Worm (Caenorhabditis elegans) whole organism, young adult: ENCODE measurements around the gene gcsh-1.

ENCODE experiments used
- B0336.3 ChIP-seq: fragments of 200-800 bp; sonication (Bioruptor generic); IDR thresholded peaks from 2 replicates; pipeline ENCODE4 v1.3.6; 2022; ENCODE audit warnings: missing genetic modification characterization, missing compliant biosample characterization
- C17E4.6 ChIP-seq: fragments of 200-800 bp; sonication (Bioruptor generic); IDR thresholded peaks from 2 replicates; pipeline ENCODE4 v1.3.6; 2022; ENCODE audit warnings: missing genetic modification reagents, missing genetic modification characterization, missing compliant biosample characterization
- D2030.7 ChIP-seq: fragments of 200-800 bp; sonication (Bioruptor generic); IDR thresholded peaks from 2 replicates; pipeline ENCODE4 v1.3.6; 2022; ENCODE audit warnings: missing genetic modification reagents, missing genetic modification characterization, missing compliant biosample characterization
- F23B12.7 ChIP-seq: sonication (generic microtip); optimal IDR thresholded peaks from 2 replicates; lab custom pipeline; 2017; ENCODE audit warnings: missing genetic modification characterization, mild to moderate bottlenecking, missing compliant biosample characterization, antibody characterized with exemption, moderate library complexity; ENCODE audit not compliant: insufficient read depth
- F33H1.4 ChIP-seq: fragments of 200-800 bp; sonication (Bioruptor generic); IDR thresholded peaks from 2 replicates; pipeline ENCODE4 v1.3.6; 2022; ENCODE audit warnings: missing genetic modification reagents, missing genetic modification characterization, missing compliant biosample characterization
- K11D2.4 ChIP-seq: fragments of 200-800 bp; sonication (Bioruptor generic); IDR thresholded peaks from 2 replicates; pipeline ENCODE4 v1.3.6; 2022; ENCODE audit warnings: missing genetic modification reagents, missing genetic modification characterization, missing compliant biosample characterization
- K12H6.12 ChIP-seq: fragments of 200-800 bp; sonication (Bioruptor generic); optimal IDR thresholded peaks from 2 replicates; lab custom pipeline; 2018; ENCODE audit warnings: mild to moderate bottlenecking, missing genetic modification characterization, missing compliant biosample characterization
- Y56A3A.18 ChIP-seq: fragments of 200-800 bp; sonication (Bioruptor generic); IDR thresholded peaks from 2 replicates; pipeline ENCODE4 v1.3.6; 2022; ENCODE audit warnings: missing genetic modification reagents, missing genetic modification characterization, missing compliant biosample characterization
- ZK185.1 ChIP-seq: sonication (generic microtip); optimal IDR thresholded peaks from 2 replicates; lab custom pipeline; 2016; ENCODE audit warnings: mild to moderate bottlenecking, missing genetic modification characterization, missing compliant biosample characterization; ENCODE audit not compliant: poor library complexity, severe bottlenecking
- atf-7 ChIP-seq: sonication (generic microtip); optimal IDR thresholded peaks from 2 replicates; lab custom pipeline; 2017; ENCODE audit warnings: mild to moderate bottlenecking, missing genetic modification characterization, missing compliant biosample characterization
- cebp-1 ChIP-seq, 2 experiments: fragments of 200-800 bp in 1 of 2; sonication (Bioruptor generic) in 1 of 2; sonication (generic microtip) in 1 of 2; IDR thresholded peaks in 1 of 2; optimal IDR thresholded peaks in 1 of 2; 2 replicates each; pipeline versions ENCODE4 v1.3.6 to Lab custom; 2017 to 2022; ENCODE audit warnings: missing compliant biosample characterization in 2 of 2, missing genetic modification characterization in 2 of 2, mild to moderate bottlenecking in 1 of 2, missing genetic modification reagents in 1 of 2, moderate library complexity in 1 of 2
- ceh-27 ChIP-seq: fragments of 200-800 bp; sonication (Bioruptor generic); optimal IDR thresholded peaks from 2 replicates; lab custom pipeline; 2018; ENCODE audit warnings: mild to moderate bottlenecking, missing genetic modification characterization, moderate library complexity, missing compliant biosample characterization
- ceh-79 ChIP-seq: sonication (generic microtip); optimal IDR thresholded peaks from 2 replicates; lab custom pipeline; 2017; ENCODE audit warnings: mild to moderate bottlenecking, missing genetic modification characterization, missing compliant biosample characterization
- chd-7 ChIP-seq: sonication (generic microtip); optimal IDR thresholded peaks from 2 replicates; lab custom pipeline; 2016; ENCODE audit warnings: mild to moderate bottlenecking, missing genetic modification characterization, moderate library complexity, missing compliant biosample characterization
- dox-1 ChIP-seq: fragments of 200-800 bp; sonication (Bioruptor generic); IDR thresholded peaks from 2 replicates; pipeline ENCODE4 v1.3.6; 2022; ENCODE audit warnings: missing genetic modification reagents, missing genetic modification characterization, missing compliant biosample characterization
- dpl-1 ChIP-seq: fragments of 150-350 bp; optimal IDR thresholded peaks from 2 replicates; lab custom pipeline; 2014; ENCODE audit warnings: missing biosample characterization, missing genetic modification reagents, missing genetic modification characterization
- egrh-3 ChIP-seq: fragments of 200-800 bp; sonication (Bioruptor generic); IDR thresholded peaks from 2 replicates; pipeline ENCODE4 v1.3.6; 2022; ENCODE audit warnings: missing genetic modification reagents, missing genetic modification characterization, missing compliant biosample characterization
- ets-4 ChIP-seq: fragments of 200-800 bp; sonication (Bioruptor generic); optimal IDR thresholded peaks from 2 replicates; lab custom pipeline; 2018; ENCODE audit warnings: mild to moderate bottlenecking, missing genetic modification characterization, missing compliant biosample characterization
- gei-17 ChIP-seq: fragments of 200-800 bp; sonication (Bioruptor generic); optimal IDR thresholded peaks from 2 replicates; lab custom pipeline; 2018; ENCODE audit warnings: mild to moderate bottlenecking, missing genetic modification characterization, missing compliant biosample characterization
- him-1 ChIP-seq: sonication (generic microtip); optimal IDR thresholded peaks from 2 replicates; lab custom pipeline; 2016; ENCODE audit warnings: missing genotype, missing genetic modification reagents, missing genetic modification characterization, missing compliant biosample characterization
- hlh-26 ChIP-seq: fragments of 200-800 bp; sonication (Bioruptor generic); conservative IDR thresholded peaks from 2 replicates; pipeline ENCODE4 v1.3.6; 2022; ENCODE audit warnings: missing genetic modification reagents, missing genetic modification characterization, missing compliant biosample characterization
- hmg-1.2 ChIP-seq: fragments of 200-800 bp; sonication (Bioruptor generic); IDR thresholded peaks from 2 replicates; pipeline ENCODE4 v1.3.6; 2022; ENCODE audit warnings: missing genetic modification reagents, missing genetic modification characterization, missing compliant biosample characterization
- let-526 ChIP-seq: fragments of 200-800 bp; sonication (Bioruptor generic); IDR thresholded peaks from 2 replicates; pipeline ENCODE4 v1.3.6; 2022; ENCODE audit warnings: missing genetic modification reagents, missing genetic modification characterization, missing compliant biosample characterization
- lin-26 ChIP-seq: fragments of 200-800 bp; sonication (Bioruptor generic); IDR thresholded peaks from 2 replicates; pipeline ENCODE4 v1.3.6; 2022; ENCODE audit warnings: missing genetic modification reagents, missing genetic modification characterization, missing compliant biosample characterization
- lin-40 ChIP-seq: sonication (generic microtip); optimal IDR thresholded peaks from 2 replicates; lab custom pipeline; 2016; ENCODE audit warnings: missing genetic modification characterization, mild to moderate bottlenecking, missing compliant biosample characterization, missing genotype, missing genetic modification reagents
- lin-54 ChIP-seq: fragments of 200-800 bp; sonication (Bioruptor generic); optimal IDR thresholded peaks from 2 replicates; lab custom pipeline; 2018; ENCODE audit warnings: mild to moderate bottlenecking, missing genetic modification characterization, missing compliant biosample characterization
- madf-10 ChIP-seq: sonication (generic microtip); optimal IDR thresholded peaks from 2 replicates; lab custom pipeline; 2016; ENCODE audit warnings: mild to moderate bottlenecking, missing genetic modification characterization, missing compliant biosample characterization
- mcd-1 ChIP-seq: fragments of 200-800 bp; sonication (Bioruptor generic); IDR thresholded peaks from 2 replicates; pipeline ENCODE4 v1.3.6; 2022; ENCODE audit warnings: missing genetic modification reagents, missing genetic modification characterization, missing compliant biosample characterization
- mel-28 ChIP-seq: sonication (generic microtip); optimal IDR thresholded peaks from 2 replicates; lab custom pipeline; 2016; ENCODE audit warnings: borderline replicate concordance, mild to moderate bottlenecking, missing genetic modification characterization, missing compliant biosample characterization
- nfyb-1 ChIP-seq: fragments of 200-800 bp; sonication (Bioruptor generic); IDR thresholded peaks from 2 replicates; pipeline ENCODE4 v1.3.6; 2022; ENCODE audit warnings: missing genetic modification reagents, missing genetic modification characterization, missing compliant biosample characterization
- nhr-80 ChIP-seq: sonication (generic microtip); optimal IDR thresholded peaks from 2 replicates; lab custom pipeline; 2016; ENCODE audit warnings: missing genetic modification characterization, missing compliant biosample characterization
- nhr-90 ChIP-seq: sonication (generic microtip); optimal IDR thresholded peaks from 2 replicates; lab custom pipeline; 2016; ENCODE audit warnings: missing genotype, mild to moderate bottlenecking, missing genetic modification characterization, missing compliant biosample characterization
- pbrm-1 ChIP-seq: fragments of 200-800 bp; sonication (Bioruptor generic); IDR thresholded peaks from 2 replicates; pipeline ENCODE4 v1.3.6; 2022; ENCODE audit warnings: missing genetic modification reagents, missing genetic modification characterization, missing compliant biosample characterization
- pha-4 ChIP-seq: fragments of 150-350 bp; sonication (generic microtip); optimal IDR thresholded peaks from 2 replicates; lab custom pipeline; 2014; ENCODE audit warnings: missing biosample characterization, missing genetic modification reagents, missing genetic modification characterization
- rcor-1 ChIP-seq: fragments of 200-800 bp; sonication (Bioruptor generic); IDR thresholded peaks from 2 replicates; pipeline ENCODE4 v1.3.6; 2022; ENCODE audit warnings: missing genetic modification reagents, missing genetic modification characterization, missing compliant biosample characterization
- repo-1 ChIP-seq: sonication (generic microtip); optimal IDR thresholded peaks from 2 replicates; lab custom pipeline; 2017; ENCODE audit warnings: mild to moderate bottlenecking, missing genetic modification characterization, missing compliant biosample characterization
- snpc-4 ChIP-seq, 5 experiments: fragments of 150-350 bp in 1 of 5; sonication (generic microtip) in 4 of 5; optimal IDR thresholded peaks; 2 replicates each; lab custom pipeline; 2014 to 2018; ENCODE audit warnings: missing genetic modification characterization in 5 of 5, missing biosample characterization in 3 of 5, antibody characterized with exemption in 2 of 5, mild to moderate bottlenecking in 2 of 5, missing compliant biosample characterization in 2 of 5, missing genotype in 2 of 5, moderate library complexity in 2 of 5, missing genetic modification reagents in 1 of 5
- somi-1 ChIP-seq: fragments of 200-800 bp; sonication (Bioruptor generic); optimal IDR thresholded peaks from 2 replicates; lab custom pipeline; 2018; ENCODE audit warnings: mild to moderate bottlenecking, missing genetic modification characterization, missing compliant biosample characterization
- tbp1 ChIP-seq: fragments of 200-800 bp; sonication (Bioruptor generic); optimal IDR thresholded peaks from 2 replicates; lab custom pipeline; 2018; ENCODE audit warnings: mild to moderate bottlenecking, missing genetic modification characterization, missing compliant biosample characterization
- tlf-1 ChIP-seq: fragments of 200-800 bp; sonication (Bioruptor generic); optimal IDR thresholded peaks from 2 replicates; lab custom pipeline; 2018; ENCODE audit warnings: mild to moderate bottlenecking, missing genetic modification characterization, missing compliant biosample characterization
- unc-130 ChIP-seq: sonication (generic microtip); optimal IDR thresholded peaks from 2 replicates; lab custom pipeline; 2016; ENCODE audit warnings: missing genetic modification reagents, missing genetic modification characterization, missing compliant biosample characterization
- unc-62 ChIP-seq: fragments of 150-350 bp; optimal IDR thresholded peaks from 2 replicates; lab custom pipeline; 2014; ENCODE audit warnings: missing biosample characterization, missing genetic modification reagents, missing genetic modification characterization
- xnd-1 ChIP-seq: sonication (generic microtip); optimal IDR thresholded peaks from 2 replicates; lab custom pipeline; 2016; ENCODE audit warnings: missing genotype, missing genetic modification reagents, missing genetic modification characterization, missing compliant biosample characterization
- ztf-18 ChIP-seq: sonication (generic microtip); optimal IDR thresholded peaks from 2 replicates; lab custom pipeline; 2016; ENCODE audit warnings: missing genotype, mild to moderate bottlenecking, missing genetic modification characterization, missing compliant biosample characterization
- ztf-22 ChIP-seq: fragments of 200-800 bp; sonication (Bioruptor generic); optimal IDR thresholded peaks from 2 replicates; lab custom pipeline; 2018; ENCODE audit warnings: mild to moderate bottlenecking, missing genetic modification characterization, moderate library complexity, missing compliant biosample characterization
- ztf-26 ChIP-seq: sonication (generic microtip); optimal IDR thresholded peaks from 2 replicates; lab custom pipeline; 2017; ENCODE audit warnings: missing genetic modification characterization, missing compliant biosample characterization
- ztf-3 ChIP-seq: fragments of 200-800 bp; sonication (Bioruptor generic); optimal IDR thresholded peaks from 2 replicates; lab custom pipeline; 2018; ENCODE audit warnings: mild to moderate bottlenecking, missing genetic modification characterization, missing compliant biosample characterization

Gene gcsh-1

ce11 chrX:14560297-14560680 lies 45.4 kb upstream of the gcsh-1 start:
- TF ChIP-seq egrh-3 (GFP tag; lab: Robert Waterston, UW) (no peak), xnd-1 (tag; lab: Kevin White, UChicago) (no peak), dox-1 (peak; percentile 58), unc-62 (GFP tag; lab: Kevin White, UChicago) (peak; percentile 70), unc-130 (GFP tag; lab: Kevin White, UChicago) (no peak), Y56A3A.18 (peak; percentile 45; the same call in 1 of the 2 replicates), pha-4 (tag; lab: Kevin White, UChicago) (peak; percentile 83), tbp1 (GFP tag; lab: Kevin White, UChicago) (peak; percentile 55), nfyb-1 (peak; percentile 75), chd-7 (tag; lab: Kevin White, UChicago) (peak; percentile 76), cebp-1 (GFP tag; IDR thresholded peaks at IDR 0.05; lab: Robert Waterston, UW) (peak; percentile 48; the same call in 1 of the 2 replicates), cebp-1 (tag; optimal IDR thresholded peaks at IDR 0.05; lab: Kevin White, UChicago) (peak; percentile 90), ceh-27 (peak; percentile 85), ztf-22 (peak; percentile 14), lin-40 (tag; lab: Kevin White, UChicago) (peak; percentile 92), ceh-79 (tag; lab: Kevin White, UChicago) (no peak), lin-26 (GFP tag; lab: Robert Waterston, UW) (peak; percentile 46; the same call in 1 of the 2 replicates), somi-1 (GFP tag; lab: Kevin White, UChicago) (peak; percentile 49), mcd-1 (GFP tag; lab: Robert Waterston, UW) (peak; percentile 52), ztf-18 (tag; lab: Kevin White, UChicago) (peak; percentile 49), F23B12.7 (peak; percentile 56), dpl-1 (GFP tag; lab: Kevin White, UChicago) (no peak), nhr-80 (peak; percentile 99), C17E4.6 (no peak), tlf-1 (GFP tag; lab: Kevin White, UChicago) (peak; percentile 66), let-526 (peak; percentile 27; the same call in 1 of the 2 replicates), K11D2.4 (GFP tag; lab: Robert Waterston, UW) (peak; percentile 78), him-1 (no peak), ZK185.1 (tag; lab: Kevin White, UChicago) (peak; percentile 49), ets-4 (GFP tag; lab: Kevin White, UChicago) (peak; percentile 61), K12H6.12 (tag; lab: Kevin White, UChicago) (peak; percentile 68), ztf-26 (tag; lab: Kevin White, UChicago) (peak; percentile 69), repo-1 (tag; lab: Kevin White, UChicago) (peak; percentile 53), madf-10 (tag; lab: Kevin White, UChicago) (peak; percentile 84), hlh-26 (no peak), atf-7 (peak; percentile 92), gei-17 (GFP tag; lab: Kevin White, UChicago) (peak; percentile 67), pbrm-1 (GFP tag; lab: Robert Waterston, UW) (0 out of 2 replicates have a peak, but pooled peaks have one; percentile 66), ztf-3 (peak; percentile 10), snpc-4 (GFP tag; optimal IDR thresholded peaks at IDR 0.05; lab: Kevin White, UChicago) (no peak), snpc-4 (tag; optimal IDR thresholded peaks at IDR 0.05; lab: Kevin White, UChicago) (peak; percentile 49 to 61 (median 55)), rcor-1 (peak; percentile 49), B0336.3 (GFP tag; lab: Robert Waterston, UW) (0 out of 2 replicates have a peak, but pooled peaks have one; percentile 66), mel-28 (tag; lab: Kevin White, UChicago) (no peak), nhr-90 (peak; percentile 73), F33H1.4 (GFP tag; lab: Robert Waterston, UW) (no peak), hmg-1.2 (GFP tag; lab: Robert Waterston, UW) (peak; percentile 59; the same call in 1 of the 2 replicates), lin-54 (GFP tag; lab: Kevin White, UChicago) (peak; percentile 43), D2030.7 (no peak)
